Fruit fly (Drosophila melanogaster) whole organism, wandering third instar larva: ENCODE data around the gene Osi4.

Experiments used
- Myc ChIP-seq: fragments of >200 bp; optimal IDR thresholded peaks from 2 replicates; lab custom pipeline; 2017
- dl ChIP-seq, 2 experiments: fragments of 175-275, 200-275 bp in 1 of 2; fragments of 200-275 bp in 1 of 2; sonication (Bioruptor generic); optimal IDR thresholded peaks; lab custom pipeline; 2018; ENCODE audit warnings: mild to moderate bottlenecking in 2 of 2, missing biosample characterization in 2 of 2, missing genetic modification characterization in 2 of 2, moderate library complexity in 2 of 2; ENCODE audit not compliant: partially characterized antibody in 2 of 2, insufficient read depth in 1 of 2
- dsf ChIP-seq: sonication (Bioruptor generic); optimal IDR thresholded peaks from 2 replicates; lab custom pipeline; 2016; ENCODE audit warnings: missing biosample characterization, missing genetic modification characterization, borderline replicate concordance
- ey ChIP-seq: fragments of 200-800 bp; sonication (Bioruptor generic); optimal IDR thresholded peaks from 2 replicates; lab custom pipeline; 2016; ENCODE audit warnings: missing biosample characterization, missing genetic modification characterization
- fru ChIP-seq: fragments of 200-800 bp; sonication (Bioruptor generic); optimal IDR thresholded peaks from 3 replicates; lab custom pipeline; 2016; ENCODE audit warnings: missing biosample characterization, mild to moderate bottlenecking, missing genetic modification characterization
- jim ChIP-seq: fragments of 175-275, 200-325 bp; sonication (Bioruptor generic); optimal IDR thresholded peaks from 2 replicates; lab custom pipeline; 2016; ENCODE audit warnings: missing biosample characterization, mild to moderate bottlenecking, missing genetic modification characterization
- psq ChIP-seq: fragments of 200-800 bp; sonication (Bioruptor generic); optimal IDR thresholded peaks from 3 replicates; lab custom pipeline; 2017; ENCODE audit warnings: missing biosample characterization, mild to moderate bottlenecking, missing genetic modification characterization, moderate library complexity

- no peak for TF ChIP-seq ey
- TF ChIP-seq Myc (lab: Kevin White, UChicago) = no peak
- no peak for TF ChIP-seq dsf (GFP tag; lab: Kevin White, UChicago)
- no peak for TF ChIP-seq dl (GFP tag; optimal IDR thresholded peaks at IDR 0.05; lab: Kevin White, UChicago; ENCODE audit: insufficient read depth in 1 of 2, partially characterized antibody in 2 of 2)
- no peak for TF ChIP-seq jim (GFP tag; lab: Kevin White, UChicago)
- no peak for TF ChIP-seq fru
- no peak for TF ChIP-seq psq (GFP tag; lab: Kevin White, UChicago)
Measured at dm6 chr3R:6226156-6226555, 4.6 kb upstream of the Osi4 start.
